Fruit fly (Drosophila melanogaster) whole organism, embryonic: ENCODE results near the gene CG17109.

Experiments
- Bdp1 ChIP-seq: fragments of 200-800 bp; sonication (Bioruptor generic); optimal IDR thresholded peaks from 3 replicates; lab custom pipeline; 2016; ENCODE audit warnings: missing biosample characterization, missing genetic modification characterization
- CG10209 ChIP-seq: fragments of 200-800 bp; sonication (Bioruptor generic); optimal IDR thresholded peaks from 3 replicates; lab custom pipeline; 2017; ENCODE audit warnings: missing biosample characterization, mild to moderate bottlenecking, missing genetic modification characterization, missing genetic modification reagents
- CG10654 ChIP-seq: fragments of 200-800 bp; sonication (Bioruptor generic); optimal IDR thresholded peaks from 2 replicates; lab custom pipeline; 2016; ENCODE audit warnings: missing biosample characterization, missing genetic modification characterization
- CG11504 ChIP-seq: fragments of 200-800 bp; sonication (Bioruptor generic); optimal IDR thresholded peaks from 3 replicates; lab custom pipeline; 2019; ENCODE audit warnings: missing biosample characterization, mild to moderate bottlenecking, missing genetic modification characterization, moderate library complexity
- CG12391 ChIP-seq: fragments of 200-800 bp; sonication (Bioruptor generic); optimal IDR thresholded peaks from 3 replicates; lab custom pipeline; 2018; ENCODE audit warnings: missing biosample characterization, mild to moderate bottlenecking, missing genetic modification characterization, moderate library complexity
- CG13424 ChIP-seq: fragments of 200-800 bp; sonication (Bioruptor generic); optimal IDR thresholded peaks from 2 replicates; lab custom pipeline; 2019; ENCODE audit warnings: missing biosample characterization, mild to moderate bottlenecking, missing genetic modification characterization, moderate library complexity
- CG16779 ChIP-seq: fragments of 200-800 bp; sonication (Bioruptor generic); IDR thresholded peaks from 2 replicates; pipeline ENCODE4 v1.3.6; 2022; ENCODE audit warnings: missing biosample characterization, missing genetic modification characterization
- CG3281 ChIP-seq: fragments of 200-800 bp; sonication (Bioruptor generic); optimal IDR thresholded peaks from 3 replicates; lab custom pipeline; 2017; ENCODE audit warnings: missing biosample characterization, mild to moderate bottlenecking, missing genetic modification characterization
- CG4820 ChIP-seq: fragments of 200-800 bp; sonication (Bioruptor generic); optimal IDR thresholded peaks from 3 replicates; lab custom pipeline; 2016; ENCODE audit warnings: missing biosample characterization, missing genetic modification characterization
- CG6813 ChIP-seq: fragments of 200-800 bp; sonication (Bioruptor generic); optimal IDR thresholded peaks from 2 replicates; lab custom pipeline; 2017; ENCODE audit warnings: missing biosample characterization, missing genetic modification characterization, mild to moderate bottlenecking, moderate library complexity, missing genetic modification reagents
- CG7556 ChIP-seq: fragments of 200-800 bp; sonication (Bioruptor generic); optimal IDR thresholded peaks from 2 replicates; lab custom pipeline; 2017; ENCODE audit warnings: missing biosample characterization, mild to moderate bottlenecking, missing genetic modification characterization
- CG7839 ChIP-seq: fragments of 200-800 bp; sonication (Bioruptor generic); optimal IDR thresholded peaks from 3 replicates; lab custom pipeline; 2018; ENCODE audit warnings: missing biosample characterization, mild to moderate bottlenecking, missing genetic modification characterization, moderate library complexity
- CG8388 ChIP-seq: fragments of 200-800 bp; sonication (Bioruptor generic); optimal IDR thresholded peaks from 2 replicates; lab custom pipeline; 2019; ENCODE audit warnings: missing biosample characterization, mild to moderate bottlenecking, missing genetic modification characterization, moderate library complexity
- Chrac-16 ChIP-seq: fragments of 200-800 bp; sonication (Bioruptor generic); optimal IDR thresholded peaks from 3 replicates; lab custom pipeline; 2016; ENCODE audit warnings: missing biosample characterization, missing genetic modification characterization
- CoRest ChIP-seq: fragments of 200-800 bp; sonication (Bioruptor generic); optimal IDR thresholded peaks from 3 replicates; lab custom pipeline; 2018; ENCODE audit warnings: missing biosample characterization, mild to moderate bottlenecking, missing genetic modification characterization, moderate library complexity
- Deaf1 ChIP-seq: fragments of 200-800 bp; optimal IDR thresholded peaks from 3 replicates; lab custom pipeline; 2019; ENCODE audit warnings: missing biosample characterization, mild to moderate bottlenecking, missing genetic modification characterization, moderate library complexity
- Dref ChIP-seq: fragments of 200-800 bp; sonication (Bioruptor generic); IDR thresholded peaks from 2 replicates; pipeline ENCODE4 v1.3.6; 2022; ENCODE audit warnings: missing biosample characterization, missing genetic modification characterization
- HHEX ChIP-seq: fragments of 200-800 bp; sonication (Bioruptor generic); optimal IDR thresholded peaks from 3 replicates; lab custom pipeline; 2017; ENCODE audit warnings: missing biosample characterization, mild to moderate bottlenecking, missing genetic modification characterization, missing genetic modification reagents
- HLH4C ChIP-seq: fragments of 200-800 bp; sonication (Bioruptor generic); IDR thresholded peaks from 3 replicates; pipeline ENCODE4 v1.3.6; 2022; ENCODE audit warnings: missing biosample characterization, missing genetic modification characterization; ENCODE audit not compliant: partially characterized antibody
- Hr3 ChIP-seq: fragments of 200-800 bp; sonication (Bioruptor generic); optimal IDR thresholded peaks from 3 replicates; lab custom pipeline; 2016; ENCODE audit warnings: missing biosample characterization, missing genetic modification characterization
- Hr51 ChIP-seq, 2 experiments: fragments of 200-800 bp; sonication (Bioruptor generic); optimal IDR thresholded peaks; 2 replicates in 1 of 2; 3 replicates in 1 of 2; lab custom pipeline; 2016 to 2018; ENCODE audit warnings: missing biosample characterization in 2 of 2, missing genetic modification characterization in 2 of 2, mild to moderate bottlenecking in 1 of 2, moderate library complexity in 1 of 2
- Med ChIP-seq: fragments of 200-800 bp; sonication (Bioruptor generic); peaks from one replicate; lab custom pipeline; 2016; ENCODE audit warnings: missing biosample characterization, missing genetic modification characterization, mild to moderate bottlenecking, inconsistent platforms, moderate library complexity
- Oli ChIP-seq: fragments of 200-800 bp; sonication (Bioruptor generic); optimal IDR thresholded peaks from 2 replicates; lab custom pipeline; 2018; ENCODE audit warnings: missing biosample characterization, mild to moderate bottlenecking, missing genetic modification characterization, moderate library complexity
- Opbp ChIP-seq: fragments of 200-800 bp; sonication (Bioruptor generic); IDR thresholded peaks from 3 replicates; pipeline ENCODE4 v1.3.6; 2022; ENCODE audit warnings: missing biosample characterization, missing genetic modification characterization; ENCODE audit not compliant: partially characterized antibody
- Sox102F ChIP-seq: fragments of 200-800 bp; sonication (Bioruptor generic); optimal IDR thresholded peaks from 2 replicates; lab custom pipeline; 2018; ENCODE audit warnings: missing biosample characterization, mild to moderate bottlenecking, missing genetic modification characterization, moderate library complexity
- Sry-β ChIP-seq: fragments of 200-800 bp; sonication (Bioruptor generic); optimal IDR thresholded peaks from 2 replicates; lab custom pipeline; 2018; ENCODE audit warnings: missing biosample characterization, mild to moderate bottlenecking, missing genetic modification characterization, moderate library complexity
- az2 ChIP-seq: fragments of 200-800 bp; sonication (Bioruptor generic); optimal IDR thresholded peaks from 3 replicates; lab custom pipeline; 2016; ENCODE audit warnings: missing biosample characterization, missing genetic modification characterization
- caup ChIP-seq: fragments of 200-800 bp; sonication (Bioruptor generic); optimal IDR thresholded peaks from 3 replicates; lab custom pipeline; 2017; ENCODE audit warnings: missing biosample characterization, mild to moderate bottlenecking, missing genetic modification characterization, moderate library complexity; ENCODE audit not compliant: severe bottlenecking
- ci ChIP-seq: fragments of 200-800 bp; sonication (Bioruptor generic); IDR thresholded peaks from 3 replicates; pipeline ENCODE4 v1.3.6; 2022; ENCODE audit warnings: missing biosample characterization, missing genetic modification characterization
- dimm ChIP-seq: fragments of 200-800 bp; sonication (Bioruptor generic); IDR thresholded peaks from 2 replicates; pipeline ENCODE4 v1.3.6; 2022; ENCODE audit warnings: missing biosample characterization, missing genetic modification characterization
- dpn ChIP-seq, 2 experiments: fragments of 200-800 bp; sonication (Bioruptor generic); optimal IDR thresholded peaks; 3 replicates each; lab custom pipeline; 2016; ENCODE audit warnings: missing biosample characterization in 2 of 2, missing genetic modification characterization in 2 of 2
- ewg ChIP-seq: fragments of 200-800 bp; sonication (Bioruptor generic); optimal IDR thresholded peaks from 3 replicates; lab custom pipeline; 2017; ENCODE audit warnings: mild to moderate bottlenecking, missing biosample characterization, missing genetic modification reagents, missing genetic modification characterization
- fd96Cb ChIP-seq: fragments of 200-800 bp; sonication (Bioruptor generic); optimal IDR thresholded peaks from 2 replicates; lab custom pipeline; 2018; ENCODE audit warnings: missing biosample characterization, mild to moderate bottlenecking, missing genetic modification characterization, moderate library complexity
- lab ChIP-seq: fragments of 200-800 bp; sonication (Bioruptor generic); optimal IDR thresholded peaks from 3 replicates; lab custom pipeline; 2017; ENCODE audit warnings: missing biosample characterization, missing genetic modification characterization, mild to moderate bottlenecking, moderate library complexity, missing genetic modification reagents
- lilli ChIP-seq: fragments of 200-800 bp; sonication (Bioruptor generic); optimal IDR thresholded peaks from 3 replicates; lab custom pipeline; 2016; ENCODE audit warnings: missing biosample characterization, missing genetic modification characterization
- lmd ChIP-seq: fragments of 200-800 bp; sonication (Bioruptor generic); IDR thresholded peaks from 2 replicates; pipeline ENCODE4 v1.3.6; 2022; ENCODE audit warnings: missing biosample characterization, missing genetic modification characterization
- onecut ChIP-seq: fragments of 200-800 bp; sonication (Bioruptor generic); IDR thresholded peaks from 2 replicates; pipeline ENCODE4 v1.3.6; 2022; ENCODE audit warnings: missing biosample characterization, missing genetic modification characterization
- pan ChIP-seq, 4 experiments: fragments of >200 bp in 3 of 4; fragments of 200-800 bp in 1 of 4; sonication (Bioruptor generic) in 1 of 4; optimal IDR thresholded peaks in 3 of 4; IDR thresholded peaks in 1 of 4; 2 replicates each; pipeline versions ENCODE4 v1.3.6 to Lab custom; 2017 to 2022; ENCODE audit warnings: missing biosample characterization in 2 of 4, missing genetic modification characterization in 2 of 4, mixed read lengths in 1 of 4
- psq ChIP-seq: fragments of 200-800 bp; sonication (Bioruptor generic); optimal IDR thresholded peaks from 2 replicates; lab custom pipeline; 2017; ENCODE audit warnings: missing biosample characterization, missing genetic modification characterization
- sens ChIP-seq: fragments of 200-800 bp; sonication (Bioruptor generic); peaks from one replicate; lab custom pipeline; 2016; ENCODE audit warnings: missing biosample characterization, missing genetic modification characterization
- seq ChIP-seq: fragments of 200-800 bp; sonication (Bioruptor generic); IDR thresholded peaks from 2 replicates; pipeline ENCODE4 v1.3.6; 2022; ENCODE audit warnings: missing biosample characterization, missing genetic modification characterization
- slbo ChIP-seq: fragments of 200-800 bp; sonication (Bioruptor generic); IDR thresholded peaks from 2 replicates; pipeline ENCODE4 v1.3.6; 2022; ENCODE audit warnings: missing biosample characterization, missing genetic modification characterization
- slp2 ChIP-seq: fragments of 200-800 bp; sonication (Bioruptor generic); optimal IDR thresholded peaks from 2 replicates; lab custom pipeline; 2016; ENCODE audit warnings: missing biosample characterization, missing genetic modification characterization
- tap ChIP-seq: fragments of 200-800 bp; optimal IDR thresholded peaks from 3 replicates; lab custom pipeline; 2019; ENCODE audit warnings: missing biosample characterization, mild to moderate bottlenecking, missing genetic modification characterization, moderate library complexity
- tin ChIP-seq: fragments of 200-800 bp; sonication (Bioruptor generic); optimal IDR thresholded peaks from 3 replicates; lab custom pipeline; 2016; ENCODE audit warnings: missing biosample characterization, missing genetic modification characterization
- vvl ChIP-seq: fragments of 200-800 bp; sonication (Bioruptor generic); IDR thresholded peaks from 2 replicates; pipeline ENCODE4 v1.3.6; 2022; ENCODE audit warnings: missing biosample characterization, missing genetic modification characterization
- zen ChIP-seq: fragments of 200-800 bp; sonication (Bioruptor generic); optimal IDR thresholded peaks from 3 replicates; lab custom pipeline; 2018; ENCODE audit warnings: missing biosample characterization, mild to moderate bottlenecking, missing genetic modification characterization, moderate library complexity
- zf30C ChIP-seq: fragments of 200-800 bp; sonication (Bioruptor generic); optimal IDR thresholded peaks from 3 replicates; lab custom pipeline; 2018; ENCODE audit warnings: missing biosample characterization, mild to moderate bottlenecking, missing genetic modification characterization

CG17109 gene

dm6 chr3R:23067209-23067826 lies 28.2 kb upstream of the CG17109 start, which contains the start of gene CG17111 (continued):
- TF ChIP-seq dimm (GFP tag; lab: Robert Waterston, UW) (no peak), slp2 (GFP tag; lab: Kevin White, UChicago) (no peak), vvl (GFP tag; lab: Robert Waterston, UW) (peak; percentile 44), CG10654 (peak; percentile 12), Sox102F (GFP tag; lab: Kevin White, UChicago) (peak; percentile 55), CG6813 (GFP tag; lab: Kevin White, UChicago) (no peak), az2 (GFP tag; lab: Kevin White, UChicago) (peak; percentile 15), Oli (tag; lab: Kevin White, UChicago) (peak; percentile 62), dpn (GFP tag; optimal IDR thresholded peaks at IDR 0.05; lab: Kevin White, UChicago) (peak in 1 of 2 experiments; percentile 53), sens (GFP tag; lab: Kevin White, UChicago) (peak; percentile 75), psq (GFP tag; lab: Kevin White, UChicago) (no peak), Bdp1 (GFP tag; lab: Kevin White, UChicago) (no peak), Chrac-16 (no peak), CG11504 (tag; lab: Kevin White, UChicago) (peak; percentile 78), ewg (peak; percentile 9), ci (no peak), CG12391 (peak; percentile 46), onecut (0 out of 2 replicates have a peak, but pooled peaks have one; percentile 5), CG7556 (GFP tag; lab: Kevin White, UChicago) (peak; percentile 66), slbo (0 out of 2 replicates have a peak, but pooled peaks have one; percentile 11), seq (GFP tag; lab: Robert Waterston, UW) (no peak), Sry-β (GFP tag; lab: Kevin White, UChicago) (no peak), CG13424 (tag; lab: Kevin White, UChicago) (peak; percentile 54), Opbp (no peak), CG3281 (GFP tag; lab: Kevin White, UChicago) (peak; percentile 29), Hr3 (GFP tag; lab: Kevin White, UChicago) (peak; percentile 27), CG8388 (peak; percentile 42), lab (GFP tag; lab: Kevin White, UChicago) (peak; percentile 45), Med (peak; percentile 57), CG4820 (GFP tag; lab: Kevin White, UChicago) (peak; percentile 44), zf30C (GFP tag; lab: Kevin White, UChicago) (no peak), caup (peak; percentile 23), zen (tag; lab: Kevin White, UChicago) (no peak), fd96Cb (tag; lab: Kevin White, UChicago) (peak; percentile 37), pan (optimal IDR thresholded peaks at IDR 0.05; lab: Kevin White, UChicago) (no peak), pan (GFP tag; optimal IDR thresholded peaks at IDR 0.05 in 1 of 2, IDR thresholded peaks at IDR 0.05 in 1 of 2) (peak in 1 of 2 experiments; percentile 30), tap (tag; lab: Kevin White, UChicago) (peak; percentile 4), Hr51 (GFP tag; optimal IDR thresholded peaks at IDR 0.05; lab: Kevin White, UChicago) (peak in 1 of 2 experiments; percentile 71), Dref (GFP tag; lab: Robert Waterston, UW) (no peak), tin (GFP tag; lab: Kevin White, UChicago) (peak; percentile 27), lmd (GFP tag; lab: Robert Waterston, UW) (peak; percentile 66), CG10209 (GFP tag; lab: Kevin White, UChicago) (peak; percentile 36), HHEX (peak; percentile 46), lilli (GFP tag; lab: Kevin White, UChicago) (peak; percentile 3), CG16779 (GFP tag; lab: Robert Waterston, UW) (no peak), CoRest (tag; lab: Kevin White, UChicago) (peak; percentile 63), Deaf1 (peak; percentile 8), CG7839 (tag; lab: Kevin White, UChicago) (peak; percentile 59), HLH4C (GFP tag; lab: Robert Waterston, UW) (no peak)
